Worm (Caenorhabditis elegans): ENCODE results near the gene B0507.1.

DNA sequence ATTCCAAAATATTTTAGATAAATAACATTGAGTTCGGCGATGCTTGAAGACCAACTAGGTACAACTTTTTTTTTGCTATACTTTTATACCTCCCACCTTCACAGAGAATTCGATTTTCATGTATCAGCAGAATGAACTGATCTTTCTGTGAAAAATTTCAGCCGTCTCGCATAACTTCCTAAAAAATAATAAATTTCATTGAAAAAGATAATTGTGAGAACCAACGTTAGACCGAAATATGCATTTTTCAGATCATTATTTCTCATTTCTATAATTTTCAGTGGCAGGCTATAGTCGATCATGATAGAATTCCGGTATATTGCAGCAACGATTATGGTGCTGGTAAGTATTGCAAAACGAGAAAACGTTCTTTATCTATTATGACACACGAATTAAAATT, 4.8 kb upstream of the B0507.1 start, which contains the start of gene srx-115:
- TF ChIP-seq snpc-4 (tag; optimal IDR thresholded peaks at IDR 0.05) (no peak), nhr-237 (tag; optimal IDR thresholded peaks at IDR 0.05) (no peak), jun-1 (tag; optimal IDR thresholded peaks at IDR 0.05) (no peak), ZK546.5 (tag; optimal IDR thresholded peaks at IDR 0.05) (no peak), mep-1 (tag; optimal IDR thresholded peaks at IDR 0.05) (no peak), nhr-6 (tag; optimal IDR thresholded peaks at IDR 0.05) (no peak), D1046.2 (GFP tag; IDR thresholded peaks at IDR 0.05) (no peak), F26F4.8 (GFP tag; conservative IDR thresholded peaks at IDR 0.05) (no peak), skn-1 (tag; optimal IDR thresholded peaks at IDR 0.05) (no peak), ztf-7 (tag; optimal IDR thresholded peaks at IDR 0.05) (no peak)
